Worm (Caenorhabditis elegans): ENCODE measurements around the gene Y55F3BR.2.

Gene Y55F3BR.2

DNA sequence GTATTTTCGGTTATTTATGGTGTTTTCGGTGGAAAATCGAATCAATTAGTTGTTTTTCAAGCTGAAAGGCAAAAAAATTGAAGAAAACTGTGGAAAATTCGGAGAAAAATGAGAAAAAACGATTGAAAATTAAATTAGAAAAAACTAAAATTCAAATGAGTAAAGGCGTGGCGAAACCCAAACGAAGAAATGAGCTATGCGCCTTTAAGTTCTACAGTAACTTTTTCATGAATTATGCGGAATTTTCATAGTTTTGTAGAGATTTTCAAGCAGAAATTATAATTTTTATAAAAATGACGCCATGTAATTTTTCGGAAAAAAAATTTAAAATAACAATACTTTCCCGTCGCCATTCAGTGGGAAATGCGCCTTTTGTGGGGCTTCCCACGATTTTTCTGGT lies 29.0 kb upstream of the Y55F3BR.2 start:
- TF ChIP-seq daf-8 (GFP tag; IDR thresholded peaks at IDR 0.05) (no peak), nhr-6 (tag; optimal IDR thresholded peaks at IDR 0.05) (no peak), daf-19 (GFP tag; conservative IDR thresholded peaks at IDR 0.05) (no peak), Y48G9A.11 (GFP tag; IDR thresholded peaks at IDR 0.05) (no peak), egl-43 (GFP tag; IDR thresholded peaks at IDR 0.05) (no peak), spr-3 (GFP tag; optimal IDR thresholded peaks at IDR 0.05) (no peak), hif-1 (tag; optimal IDR thresholded peaks at IDR 0.05) (no peak), mxl-3 (GFP tag; optimal IDR thresholded peaks at IDR 0.05) (no peak), daf-12 (tag; optimal IDR thresholded peaks at IDR 0.05) (no peak), ztf-7 (tag; optimal IDR thresholded peaks at IDR 0.05) (no peak), aly-2 (tag; optimal IDR thresholded peaks at IDR 0.05) (no peak), zip-11 (GFP tag; IDR thresholded peaks at IDR 0.05) (no peak)

DNA sequence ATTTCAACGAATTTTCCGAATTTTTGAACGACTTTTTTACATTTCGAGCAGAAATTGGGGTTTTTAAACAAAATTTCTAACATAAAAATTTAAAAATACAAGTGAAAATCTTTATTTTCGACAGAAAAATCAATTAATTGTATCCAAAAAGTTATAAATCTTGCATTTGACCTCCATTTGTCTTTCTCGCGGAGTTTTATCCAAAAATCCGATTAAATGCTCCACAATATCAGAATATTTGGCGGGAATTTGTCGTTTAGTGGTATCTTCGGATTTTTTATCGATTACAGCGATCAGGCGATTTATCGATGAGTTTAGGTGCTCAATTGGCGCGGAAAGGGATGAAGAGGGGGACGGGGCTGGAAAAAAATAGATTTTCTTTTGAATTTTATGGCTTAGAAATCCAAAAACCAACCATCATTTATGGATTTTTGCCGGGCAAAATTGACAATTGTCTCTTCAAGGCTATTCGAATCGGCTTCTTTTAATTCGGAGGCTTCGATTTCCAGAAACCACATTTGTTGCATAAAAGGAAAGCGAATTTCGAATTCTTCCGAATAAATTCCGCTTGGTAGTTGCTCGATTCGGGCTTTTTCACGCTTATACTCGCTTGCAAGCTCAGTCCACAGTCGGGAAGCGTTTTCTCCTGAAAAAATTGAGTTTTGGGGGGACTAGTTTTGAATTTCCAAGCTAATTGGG lies 28.3 kb upstream of the Y55F3BR.2 start:
- TF ChIP-seq aha-1 (tag), result peak; percentile 93
- TF ChIP-seq jun-1 (tag; optimal IDR thresholded peaks at IDR 0.05), result no peak

ce11 chrIV:831796-832486 lies 26.8 kb upstream of the Y55F3BR.2 start, which contains the start of the genes madf-1 and Y55F3BR.10:
Gene madf-1 (minus strand): TSS chrIV:831896.
Gene Y55F3BR.10 (plus strand): TSS chrIV:832436.
- no peak for TF ChIP-seq skn-1 (tag; optimal IDR thresholded peaks at IDR 0.05)
- TF ChIP-seq tag-97 (GFP tag; IDR thresholded peaks at IDR 0.05), result no peak
- no peak for TF ChIP-seq nhr-25 (tag; optimal IDR thresholded peaks at IDR 0.05; ENCODE audit: borderline replicate concordance, insufficient read depth)
- no peak for TF ChIP-seq daf-12 (tag; optimal IDR thresholded peaks at IDR 0.05)
- TF ChIP-seq spr-3 (GFP tag; optimal IDR thresholded peaks at IDR 0.05), result no peak
- no peak for TF ChIP-seq hif-1 (tag; optimal IDR thresholded peaks at IDR 0.05)
- no peak for TF ChIP-seq lin-1 (GFP tag; IDR thresholded peaks at IDR 0.05)
- TF ChIP-seq set-16 (GFP tag; IDR thresholded peaks at IDR 0.05), result no peak
- no peak for TF ChIP-seq unc-39 (tag; optimal IDR thresholded peaks at IDR 0.05)
- TF ChIP-seq ceh-44 (GFP tag; IDR thresholded peaks at IDR 0.05), result no peak
- no peak for TF ChIP-seq nhr-237 (tag; optimal IDR thresholded peaks at IDR 0.05)
- TF ChIP-seq dmd-9 (GFP tag; IDR thresholded peaks at IDR 0.05), result no peak
- TF ChIP-seq pha-4 (GFP tag; IDR thresholded peaks at IDR 0.05), result no peak
- TF ChIP-seq pha-4 (tag; optimal IDR thresholded peaks at IDR 0.05), result no peak
- TF ChIP-seq zip-11 (GFP tag; IDR thresholded peaks at IDR 0.05), result no peak
- TF ChIP-seq dmd-6 (GFP tag; IDR thresholded peaks at IDR 0.05), result no peak
- TF ChIP-seq arid-1 (GFP tag; conservative IDR thresholded peaks at IDR 0.05), result no peak
- no peak for TF ChIP-seq fkh-10 (GFP tag; optimal IDR thresholded peaks at IDR 0.05)
- no peak for TF ChIP-seq ztf-11 (tag; optimal IDR thresholded peaks at IDR 0.05)

ce11 chrIV:833517-833916 lies 25.2 kb upstream of the Y55F3BR.2 start:
- no peak for TF ChIP-seq fkh-10 (GFP tag; optimal IDR thresholded peaks at IDR 0.05)
- peak in 1 of 2 experiments; percentile 34 for TF ChIP-seq lsy-2 (tag; optimal IDR thresholded peaks at IDR 0.05)
- peak in 1 of 2 experiments; percentile 20 for TF ChIP-seq hif-1 (tag; optimal IDR thresholded peaks at IDR 0.05)
- peak; percentile 0 for TF ChIP-seq nhr-6 (tag; optimal IDR thresholded peaks at IDR 0.05)
- peak; percentile 76 for TF ChIP-seq aha-1 (tag)

ce11 chrIV:842095-842494 lies 16.6 kb upstream of the Y55F3BR.2 start, which contains the start of gene Y55F3BR.6:
Gene Y55F3BR.6 (minus strand): TSS chrIV:842126.
- TF ChIP-seq dve-1 (tag; optimal IDR thresholded peaks at IDR 0.05; ENCODE audit: insufficient read depth) (no peak), hif-1 (tag; optimal IDR thresholded peaks at IDR 0.05) (no peak), dpl-1 (GFP tag; optimal IDR thresholded peaks at IDR 0.05) (peak; percentile 53), mxl-2 (GFP tag; conservative IDR thresholded peaks at IDR 0.05) (no peak), daf-16 (GFP tag; optimal IDR thresholded peaks at IDR 0.05) (no peak), daf-16 (tag; optimal IDR thresholded peaks at IDR 0.05) (peak; percentile 12)

Measured in whole organism, L4 larva.